Worm (Caenorhabditis elegans) whole organism, early embryonic: ENCODE data around the gene C44H4.4.

ENCODE experiments used
- B0310.2 ChIP-seq: sonication (generic microtip); optimal IDR thresholded peaks from 2 replicates; lab custom pipeline; 2016; ENCODE audit warnings: mild to moderate bottlenecking, missing genetic modification characterization, missing compliant biosample characterization
- F13C5.2 ChIP-seq: sonication (generic microtip); optimal IDR thresholded peaks from 2 replicates; lab custom pipeline; 2017; ENCODE audit warnings: mild to moderate bottlenecking, missing genetic modification characterization, inconsistent platforms, missing compliant biosample characterization
- aly-1 ChIP-seq: sonication (generic microtip); optimal IDR thresholded peaks from 2 replicates; lab custom pipeline; 2016; ENCODE audit warnings: missing genetic modification characterization, missing compliant biosample characterization
- ceh-13 ChIP-seq: fragments of 200-800 bp; sonication (Bioruptor generic); optimal IDR thresholded peaks from 2 replicates; lab custom pipeline; 2018; ENCODE audit warnings: mild to moderate bottlenecking, missing genetic modification characterization, missing compliant biosample characterization
- flt-1 ChIP-seq: fragments of 200-800 bp; sonication (Bioruptor generic); IDR thresholded peaks from 2 replicates; pipeline ENCODE4 v1.3.6; 2022; ENCODE audit warnings: missing genetic modification characterization, missing compliant biosample characterization
- hnd-1 ChIP-seq: sonication (generic microtip); optimal IDR thresholded peaks from 2 replicates; lab custom pipeline; 2016; ENCODE audit warnings: missing genetic modification characterization, missing compliant biosample characterization
- tra-4 ChIP-seq: sonication (generic microtip); optimal IDR thresholded peaks from 2 replicates; lab custom pipeline; 2017; ENCODE audit warnings: missing genetic modification characterization, missing compliant biosample characterization

- TF ChIP-seq flt-1 (GFP tag; lab: Robert Waterston, UW) (peak; percentile 3; the same call in 1 of the 2 replicates), aly-1 (tag; lab: Kevin White, UChicago) (no peak), B0310.2 (no peak), hnd-1 (tag; lab: Kevin White, UChicago) (no peak), tra-4 (tag; lab: Kevin White, UChicago) (no peak), ceh-13 (GFP tag; lab: Kevin White, UChicago) (no peak), F13C5.2 (tag; lab: Kevin White, UChicago) (peak; percentile 27)
Observed at ce11 chrX:14602676-14603075, 13.8 kb upstream of the C44H4.4 start, which contains the start of gene eor-2.
